Worm (Caenorhabditis elegans): ENCODE measurements around the gene ubc-21.

The ubc-21 gene

ce11 chrX:8835887-8836348 is 33.5 kb upstream of the ubc-21 start, which contains the start of gene C28G1.2 (continued):
- TF ChIP-seq mml-1 (tag; optimal IDR thresholded peaks at IDR 0.05) (no peak), nfya-1 (tag; optimal IDR thresholded peaks at IDR 0.05; ENCODE audit: insufficient read depth) (peak; percentile 80), lin-39 (tag; optimal IDR thresholded peaks at IDR 0.05) (peak; percentile 87), nhr-77 (tag; optimal IDR thresholded peaks at IDR 0.05) (peak; percentile 74), eor-1 (tag; optimal IDR thresholded peaks at IDR 0.05) (no peak), nhr-12 (tag; optimal IDR thresholded peaks at IDR 0.05) (no peak), fkh-10 (GFP tag; optimal IDR thresholded peaks at IDR 0.05) (no peak)

DNA sequence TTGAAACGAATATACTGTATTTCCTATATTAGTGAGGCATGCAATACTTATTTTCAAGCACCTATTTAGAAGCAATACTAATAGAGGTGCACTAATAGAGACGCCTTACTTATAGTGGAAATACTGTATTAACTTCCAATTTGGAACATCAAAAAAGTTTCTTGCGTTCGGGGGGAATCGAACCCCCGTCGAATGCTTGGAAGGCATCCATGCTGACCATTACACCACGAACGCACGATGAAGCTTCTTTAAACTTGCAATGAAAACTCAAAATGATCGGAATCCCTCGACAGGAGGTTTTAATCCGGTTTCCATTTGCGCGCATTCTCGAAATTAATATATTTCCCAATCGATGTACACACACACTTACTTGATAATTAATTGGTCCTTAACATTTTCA is 31.2 kb upstream of the ubc-21 start:
- TF ChIP-seq elt-3 (tag; optimal IDR thresholded peaks at IDR 0.05) (no peak), nhr-43 (tag; optimal IDR thresholded peaks at IDR 0.05; ENCODE audit: poor library complexity, severe bottlenecking) (peak; percentile 18), nfya-1 (tag; optimal IDR thresholded peaks at IDR 0.05; ENCODE audit: insufficient read depth) (peak; percentile 6)

DNA sequence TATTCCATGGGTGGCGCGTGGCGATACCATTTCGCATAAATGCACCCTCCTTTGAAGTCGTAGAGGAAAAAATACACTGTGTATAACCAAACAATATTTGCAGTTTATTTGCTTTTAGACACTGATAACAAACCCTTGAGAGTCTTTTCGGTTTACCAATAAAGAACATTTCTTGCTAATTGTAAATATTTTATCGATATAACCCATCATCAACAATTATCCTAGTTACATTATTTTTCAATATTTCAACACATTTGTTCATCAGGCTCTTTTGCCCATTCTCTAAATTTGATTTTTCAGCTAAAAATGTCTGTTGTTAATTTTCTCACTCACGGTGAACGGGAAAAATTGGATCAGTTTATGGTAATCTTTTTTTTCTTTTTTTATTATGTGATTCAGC is 25.4 kb upstream of the ubc-21 start, which contains the start of gene ubc-23:
TSS of gene ubc-23 (plus strand) at position 301 of the 400 bp plus-strand sequence.
- TF ChIP-seq elt-2 (tag; optimal IDR thresholded peaks at IDR 0.05) (no peak), fkh-10 (GFP tag; optimal IDR thresholded peaks at IDR 0.05) (no peak), fos-1 (tag; optimal IDR thresholded peaks at IDR 0.05) (no peak), pha-4 (tag; optimal IDR thresholded peaks at IDR 0.05) (peak; percentile 1), nhr-67 (tag; optimal IDR thresholded peaks at IDR 0.05) (no peak)

- TF ChIP-seq elt-1 (tag; optimal IDR thresholded peaks at IDR 0.05) (no peak), nhr-11 (tag; optimal IDR thresholded peaks at IDR 0.05) (no peak), elt-2 (tag; optimal IDR thresholded peaks at IDR 0.05) (peak; percentile 85), elt-3 (tag; optimal IDR thresholded peaks at IDR 0.05) (no peak), nfya-1 (tag; optimal IDR thresholded peaks at IDR 0.05; ENCODE audit: insufficient read depth) (no peak), unc-62 (GFP tag; optimal IDR thresholded peaks at IDR 0.05) (no peak), nhr-25 (tag; optimal IDR thresholded peaks at IDR 0.05) (peak; percentile 46), nhr-67 (tag; optimal IDR thresholded peaks at IDR 0.05) (no peak), egl-5 (tag; optimal IDR thresholded peaks at IDR 0.05) (no peak), lsy-12 (tag; optimal IDR thresholded peaks at IDR 0.05) (no peak), fos-1 (tag; optimal IDR thresholded peaks at IDR 0.05) (no peak), snpc-4 (tag; optimal IDR thresholded peaks at IDR 0.05) (no peak), egl-27 (tag; optimal IDR thresholded peaks at IDR 0.05) (no peak), fkh-10 (GFP tag; optimal IDR thresholded peaks at IDR 0.05) (no peak), aly-2 (tag; optimal IDR thresholded peaks at IDR 0.05) (no peak), ama-1 (optimal IDR thresholded peaks at IDR 0.05) (no peak), daf-12 (tag; optimal IDR thresholded peaks at IDR 0.05) (no peak), ceh-28 (tag; optimal IDR thresholded peaks at IDR 0.05) (no peak), nhr-43 (tag; optimal IDR thresholded peaks at IDR 0.05; ENCODE audit: poor library complexity, severe bottlenecking) (peak; percentile 73), lin-39 (tag; optimal IDR thresholded peaks at IDR 0.05) (no peak), pqm-1 (tag; optimal IDR thresholded peaks at IDR 0.05) (peak; percentile 84), pha-4 (tag; optimal IDR thresholded peaks at IDR 0.05) (peak; percentile 6), nhr-77 (tag; optimal IDR thresholded peaks at IDR 0.05) (no peak), skn-1 (tag; optimal IDR thresholded peaks at IDR 0.05) (no peak), eor-1 (tag; optimal IDR thresholded peaks at IDR 0.05) (no peak), hmg-11 (tag; optimal IDR thresholded peaks at IDR 0.05) (no peak), ztf-4 (tag; optimal IDR thresholded peaks at IDR 0.05) (no peak), nhr-76 (tag; optimal IDR thresholded peaks at IDR 0.05) (no peak), nhr-28 (tag; optimal IDR thresholded peaks at IDR 0.05) (no peak), ceh-82 (tag; optimal IDR thresholded peaks at IDR 0.05) (no peak), mdl-1 (tag; optimal IDR thresholded peaks at IDR 0.05) (no peak), unc-39 (tag; optimal IDR thresholded peaks at IDR 0.05) (no peak)
Observed at ce11 chrX:8846447-8847237, 22.8 kb upstream of the ubc-21 start, which contains the start of gene C28G1.10. Gene C28G1.10, plus strand, starts transcription at chrX:8847122.
